Worm (Caenorhabditis elegans) whole organism, L2 larva: ENCODE results near the gene spp-31.

Source experiments
- F13H6.1 ChIP-seq: sonication (generic microtip); optimal IDR thresholded peaks from 2 replicates; lab custom pipeline; 2016; ENCODE audit warnings: missing genetic modification characterization, missing compliant biosample characterization
- R02D3.7 ChIP-seq: fragments of 150-350 bp; optimal IDR thresholded peaks from 2 replicates; lab custom pipeline; 2014; ENCODE audit warnings: missing biosample characterization, missing genetic modification characterization
- Y55F3AM.14 ChIP-seq: fragments of 200-800 bp; sonication (Bioruptor generic); optimal IDR thresholded peaks from 2 replicates; lab custom pipeline; 2018; ENCODE audit warnings: mild to moderate bottlenecking, missing genetic modification characterization, missing compliant biosample characterization
- alr-1 ChIP-seq: fragments of 150-350 bp; optimal IDR thresholded peaks from 2 replicates; lab custom pipeline; 2014; ENCODE audit warnings: missing biosample characterization, missing genetic modification characterization
- ama-1 ChIP-seq: fragments of 150-350 bp; optimal IDR thresholded peaks from 2 replicates; lab custom pipeline; 2018; ENCODE audit warnings: inconsistent platforms
- blmp-1 ChIP-seq: sonication (generic microtip); optimal IDR thresholded peaks from 2 replicates; lab custom pipeline; 2017; ENCODE audit warnings: missing genetic modification characterization, mild to moderate bottlenecking, missing compliant biosample characterization, antibody characterized with exemption, moderate library complexity; ENCODE audit not compliant: insufficient read depth
- ceh-16 ChIP-seq: fragments of 150-350 bp; optimal IDR thresholded peaks from 2 replicates; lab custom pipeline; 2014; ENCODE audit warnings: missing biosample characterization, missing genetic modification characterization
- ceh-82 ChIP-seq: fragments of 150-350 bp; optimal IDR thresholded peaks from 2 replicates; lab custom pipeline; 2014; ENCODE audit warnings: missing biosample characterization, missing genetic modification characterization
- crh-2 ChIP-seq: sonication (generic microtip); optimal IDR thresholded peaks from 2 replicates; lab custom pipeline; 2017; ENCODE audit warnings: missing biosample characterization, missing genetic modification characterization
- dmd-4 ChIP-seq: sonication (generic microtip); optimal IDR thresholded peaks from 2 replicates; lab custom pipeline; 2017; ENCODE audit warnings: missing biosample characterization, missing genetic modification characterization
- elt-1 ChIP-seq: fragments of 150-350 bp; optimal IDR thresholded peaks from 2 replicates; lab custom pipeline; 2014; ENCODE audit warnings: missing biosample characterization, missing genetic modification characterization
- fos-1 ChIP-seq: fragments of 150-350 bp; optimal IDR thresholded peaks from 2 replicates; lab custom pipeline; 2014; ENCODE audit warnings: missing biosample characterization, missing genetic modification characterization
- gmeb-1 ChIP-seq: fragments of 150-350 bp; optimal IDR thresholded peaks from 2 replicates; lab custom pipeline; 2014; ENCODE audit warnings: missing biosample characterization, missing genetic modification characterization
- lin-39 ChIP-seq: fragments of 150-350 bp; optimal IDR thresholded peaks from 2 replicates; lab custom pipeline; 2014; ENCODE audit warnings: missing biosample characterization, missing genetic modification reagents, missing genetic modification characterization
- mab-5 ChIP-seq: fragments of 150-350 bp; optimal IDR thresholded peaks from 2 replicates; lab custom pipeline; 2014; ENCODE audit warnings: missing biosample characterization, missing genetic modification characterization
- mbf-1 ChIP-seq: sonication (generic microtip); optimal IDR thresholded peaks from 2 replicates; lab custom pipeline; 2017; ENCODE audit warnings: missing biosample characterization, missing genetic modification characterization
- mdl-1 ChIP-seq, 2 experiments: fragments of 150-350 bp in 1 of 2; sonication (generic microtip) in 1 of 2; optimal IDR thresholded peaks; 2 replicates each; lab custom pipeline; 2017; ENCODE audit warnings: missing biosample characterization in 2 of 2, missing genetic modification characterization in 2 of 2
- nhr-10 ChIP-seq: sonication (generic microtip); optimal IDR thresholded peaks from 2 replicates; lab custom pipeline; 2017; ENCODE audit warnings: missing biosample characterization, missing genetic modification characterization
- nhr-11 ChIP-seq: fragments of 150-350 bp; optimal IDR thresholded peaks from 2 replicates; lab custom pipeline; 2014; ENCODE audit warnings: missing biosample characterization, missing genetic modification characterization
- nhr-12 ChIP-seq: fragments of 150-350 bp; optimal IDR thresholded peaks from 2 replicates; lab custom pipeline; 2014; ENCODE audit warnings: missing biosample characterization, missing genetic modification characterization
- nhr-129 ChIP-seq: fragments of 150-350 bp; optimal IDR thresholded peaks from 2 replicates; lab custom pipeline; 2014; ENCODE audit warnings: missing biosample characterization, missing genetic modification characterization
- nhr-21 ChIP-seq: fragments of 150-350 bp; optimal IDR thresholded peaks from 2 replicates; lab custom pipeline; 2014; ENCODE audit warnings: missing biosample characterization, missing genetic modification characterization
- nhr-23 ChIP-seq: fragments of 150-350 bp; optimal IDR thresholded peaks from 2 replicates; lab custom pipeline; 2014; ENCODE audit warnings: missing biosample characterization, missing genetic modification reagents, missing genetic modification characterization
- nhr-237 ChIP-seq: fragments of 150-350 bp; optimal IDR thresholded peaks from 2 replicates; lab custom pipeline; 2014; ENCODE audit warnings: missing biosample characterization, missing genetic modification characterization
- nhr-6 ChIP-seq: fragments of 150-350 bp; optimal IDR thresholded peaks from 2 replicates; lab custom pipeline; 2014; ENCODE audit warnings: missing biosample characterization, missing genetic modification characterization
- nhr-77 ChIP-seq: fragments of 150-350 bp; optimal IDR thresholded peaks from 2 replicates; lab custom pipeline; 2014; ENCODE audit warnings: missing biosample characterization, missing genetic modification characterization
- peb-1 ChIP-seq: fragments of 150-350 bp; optimal IDR thresholded peaks from 2 replicates; lab custom pipeline; 2014; ENCODE audit warnings: missing biosample characterization, missing genetic modification characterization
- snpc-4 ChIP-seq: fragments of 150-350 bp; optimal IDR thresholded peaks from 2 replicates; lab custom pipeline; 2014; ENCODE audit warnings: missing biosample characterization, missing genetic modification characterization
- unc-39 ChIP-seq: fragments of 150-350 bp; optimal IDR thresholded peaks from 2 replicates; lab custom pipeline; 2014; ENCODE audit warnings: missing biosample characterization, missing genetic modification characterization
- unc-55 ChIP-seq: fragments of 150-350 bp; sonication (generic microtip); optimal IDR thresholded peaks from 3 replicates; lab custom pipeline; 2014; ENCODE audit warnings: missing biosample characterization, missing genetic modification reagents, missing genetic modification characterization
- unc-62 ChIP-seq: fragments of 150-350 bp; optimal IDR thresholded peaks from 2 replicates; lab custom pipeline; 2014; ENCODE audit warnings: missing biosample characterization, missing genetic modification reagents, missing genetic modification characterization
- zag-1 ChIP-seq: fragments of 150-350 bp; optimal IDR thresholded peaks from 2 replicates; lab custom pipeline; 2014; ENCODE audit warnings: missing biosample characterization, missing genetic modification characterization
- ztf-1 ChIP-seq: fragments of 200-800 bp; sonication (Bioruptor generic); conservative IDR thresholded peaks from 2 replicates; pipeline ENCODE4 v1.3.6; 2022; ENCODE audit warnings: missing genetic modification characterization, missing compliant biosample characterization
- ztf-11 ChIP-seq: sonication (generic microtip); optimal IDR thresholded peaks from 2 replicates; lab custom pipeline; 2017; ENCODE audit warnings: missing biosample characterization, missing genetic modification characterization
- ztf-4 ChIP-seq: fragments of 150-350 bp; optimal IDR thresholded peaks from 2 replicates; lab custom pipeline; 2014; ENCODE audit warnings: missing biosample characterization, missing genetic modification characterization

Gene spp-31

ce11 chrIV:1389599-1389998 is 16.8 kb upstream of the spp-31 start:
- no peak for TF ChIP-seq snpc-4
- no peak for TF ChIP-seq gmeb-1 (tag; lab: Kevin White, UChicago)
- no peak for TF ChIP-seq nhr-129 (tag; lab: Kevin White, UChicago)
- TF ChIP-seq Y55F3AM.14 (GFP tag; lab: Kevin White, UChicago): no peak
- TF ChIP-seq fos-1: peak; percentile 80
- TF ChIP-seq alr-1 (tag; lab: Kevin White, UChicago): no peak
- no peak for TF ChIP-seq unc-55 (GFP tag; lab: Kevin White, UChicago)
- peak; percentile 12 for TF ChIP-seq crh-2 (tag; lab: Kevin White, UChicago)

- TF ChIP-seq mbf-1 (tag; lab: Kevin White, UChicago) (no peak), crh-2 (tag; lab: Kevin White, UChicago) (no peak), unc-55 (GFP tag; lab: Kevin White, UChicago) (no peak), zag-1 (tag; lab: Kevin White, UChicago) (no peak), ztf-11 (tag; lab: Kevin White, UChicago) (no peak), nhr-77 (tag; lab: Kevin White, UChicago) (no peak), dmd-4 (no peak), Y55F3AM.14 (GFP tag; lab: Kevin White, UChicago) (no peak), nhr-11 (tag; lab: Kevin White, UChicago) (no peak), gmeb-1 (tag; lab: Kevin White, UChicago) (no peak), mab-5 (tag; lab: Kevin White, UChicago) (no peak), unc-62 (no peak), nhr-6 (no peak)
Measured at ce11 chrIV:1390102-1390501, 16.3 kb upstream of the spp-31 start.

- no peak for TF ChIP-seq unc-39 (tag; lab: Kevin White, UChicago)
- no peak for TF ChIP-seq F13H6.1 (tag; lab: Kevin White, UChicago)
- TF ChIP-seq ceh-16 (tag; lab: Kevin White, UChicago): no peak
- no peak for TF ChIP-seq ceh-82 (tag; lab: Kevin White, UChicago)
- no peak for TF ChIP-seq gmeb-1 (tag; lab: Kevin White, UChicago)
- no peak for TF ChIP-seq nhr-237 (tag; lab: Kevin White, UChicago)
- no peak for TF ChIP-seq nhr-21 (tag; lab: Kevin White, UChicago)
- no peak for TF ChIP-seq unc-55 (GFP tag; lab: Kevin White, UChicago)
- TF ChIP-seq blmp-1 (tag; lab: Kevin White, UChicago): no peak
- TF ChIP-seq mdl-1 (tag; optimal IDR thresholded peaks at IDR 0.05; lab: Kevin White, UChicago): no peak
- TF ChIP-seq nhr-10 (tag; lab: Kevin White, UChicago): no peak
- TF ChIP-seq ztf-11 (tag; lab: Kevin White, UChicago): no peak
- no peak for TF ChIP-seq ama-1 (lab: Kevin White, UChicago)
- TF ChIP-seq, all 48 proteins: peak for 0
Measured at ce11 chrIV:1391446-1391845, 14.9 kb upstream of the spp-31 start.

ce11 chrIV:1394077-1394476 is 12.3 kb upstream of the spp-31 start:
- TF ChIP-seq peb-1 (tag; lab: Kevin White, UChicago): no peak
- no peak for TF ChIP-seq nhr-12 (tag; lab: Kevin White, UChicago)
- TF ChIP-seq, all 48 proteins: peak for 0

ce11 chrIV:1397895-1398294 is 8.5 kb upstream of the spp-31 start:
- TF ChIP-seq unc-55 (GFP tag; lab: Kevin White, UChicago): no peak
- no peak for TF ChIP-seq elt-1 (tag; lab: Kevin White, UChicago)
- no peak for TF ChIP-seq ceh-82 (tag; lab: Kevin White, UChicago)
- TF ChIP-seq ztf-1: no peak
- TF ChIP-seq ztf-4 (tag; lab: Kevin White, UChicago): no peak
- no peak for TF ChIP-seq R02D3.7 (tag; lab: Kevin White, UChicago)
- TF ChIP-seq snpc-4: no peak
- TF ChIP-seq lin-39 (tag; lab: Kevin White, UChicago): no peak
- no peak for TF ChIP-seq nhr-23 (tag; lab: Kevin White, UChicago)
- TF ChIP-seq fos-1: no peak
